Fruit fly (Drosophila melanogaster): ENCODE results near the gene CheB98a.

Gene CheB98a

DNA sequence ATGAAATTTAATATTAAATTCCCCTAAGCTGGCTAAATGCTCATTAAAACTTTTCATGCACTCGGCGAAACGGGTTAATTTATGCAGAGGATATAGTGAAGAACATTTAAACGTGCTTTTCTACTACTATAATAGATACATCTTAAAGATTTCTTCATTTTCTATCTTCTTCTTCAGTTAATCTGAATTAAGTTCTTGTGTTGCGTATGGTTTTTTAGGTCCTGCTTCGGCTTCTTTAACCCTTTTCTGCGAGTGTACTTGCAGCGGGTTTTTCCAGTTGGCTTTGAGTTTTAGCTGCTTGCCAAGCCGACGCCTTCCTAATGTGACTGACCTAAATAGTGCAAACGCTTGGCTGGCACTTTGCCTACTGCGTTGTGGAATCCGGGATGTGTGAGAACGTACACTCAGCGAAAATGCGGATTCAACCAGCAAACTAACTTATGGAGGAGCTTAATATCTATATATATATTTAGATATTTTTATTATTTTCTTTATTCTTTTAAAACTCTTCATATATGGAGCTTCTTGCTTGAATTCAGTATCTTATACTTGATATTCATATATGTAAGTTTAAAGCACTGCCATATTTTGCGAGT, 44.3 kb downstream of the CheB98a start (continued):
- no peak for TF ChIP-seq CG8632 (GFP tag; optimal IDR thresholded peaks at IDR 0.05)
- no peak for TF ChIP-seq Sox102F (GFP tag; optimal IDR thresholded peaks at IDR 0.05)
- TF ChIP-seq Hr38 (GFP tag; optimal IDR thresholded peaks at IDR 0.05): no peak
- no peak for TF ChIP-seq spab (GFP tag; optimal IDR thresholded peaks at IDR 0.05)
- peak; percentile 32 for TF ChIP-seq CG6792 (GFP tag; optimal IDR thresholded peaks at IDR 0.05)
- TF ChIP-seq Gug (GFP tag; IDR thresholded peaks at IDR 0.05): peak; percentile 61
- TF ChIP-seq lz (GFP tag; optimal IDR thresholded peaks at IDR 0.05): no peak
- TF ChIP-seq eg (GFP tag; IDR thresholded peaks at IDR 0.05): peak; percentile 86
- no peak for TF ChIP-seq fkh (GFP tag; optimal IDR thresholded peaks at IDR 0.05)
- peak; percentile 63 for TF ChIP-seq Eip78C (GFP tag)
- no peak for TF ChIP-seq CG10669 (GFP tag; optimal IDR thresholded peaks at IDR 0.05)
- no peak for TF ChIP-seq Ets21C (GFP tag; optimal IDR thresholded peaks at IDR 0.05)
- TF ChIP-seq svp (GFP tag): peak; percentile 13
- peak; percentile 45 for TF ChIP-seq OdsH (GFP tag; optimal IDR thresholded peaks at IDR 0.05)
- peak; percentile 36 for TF ChIP-seq Sox14 (GFP tag; optimal IDR thresholded peaks at IDR 0.05)
- TF ChIP-seq CG3032 (tag; optimal IDR thresholded peaks at IDR 0.05): peak; percentile 29
- TF ChIP-seq CG11762 (GFP tag; optimal IDR thresholded peaks at IDR 0.05; ENCODE audit: insufficient read depth): peak; percentile 31
- no peak for TF ChIP-seq fd85E (GFP tag; optimal IDR thresholded peaks at IDR 0.05)
- no peak for TF ChIP-seq CG31627 (GFP tag; optimal IDR thresholded peaks at IDR 0.05)
- peak; percentile 90 for TF ChIP-seq CG15336 (GFP tag; IDR thresholded peaks at IDR 0.05)
- TF ChIP-seq CG8319 (GFP tag; optimal IDR thresholded peaks at IDR 0.05): no peak
- peak; percentile 75 for TF ChIP-seq Hr4 (GFP tag; optimal IDR thresholded peaks at IDR 0.05)

DNA sequence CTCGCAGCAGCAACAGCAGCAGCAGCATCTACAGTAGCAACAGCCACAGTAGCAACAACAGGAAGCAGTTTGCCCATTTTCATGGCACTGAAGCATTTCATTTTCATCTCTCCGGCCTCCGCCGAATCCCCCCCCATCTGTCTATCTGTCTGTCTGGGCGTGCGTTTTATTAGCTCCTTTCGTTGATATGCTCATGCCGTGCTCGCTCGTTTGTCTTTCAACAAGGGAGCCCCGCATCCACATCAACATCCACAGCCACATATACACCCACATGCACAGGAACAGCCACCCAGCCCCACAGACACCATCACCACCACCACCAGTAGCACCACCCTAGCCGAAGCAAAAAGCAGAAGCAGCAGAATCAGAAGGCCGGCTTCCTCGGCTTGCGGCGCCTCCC, 45.0 kb downstream of the CheB98a start:
- no peak for TF ChIP-seq CG15336 (GFP tag; IDR thresholded peaks at IDR 0.05)
- no peak for TF ChIP-seq CG6808 (GFP tag; optimal IDR thresholded peaks at IDR 0.05)
- TF ChIP-seq CG8632 (GFP tag; optimal IDR thresholded peaks at IDR 0.05): no peak
- no peak for TF ChIP-seq CG34406 (GFP tag; optimal IDR thresholded peaks at IDR 0.05)
- no peak for TF ChIP-seq CG6276 (GFP tag; optimal IDR thresholded peaks at IDR 0.05)
- TF ChIP-seq ss (GFP tag; optimal IDR thresholded peaks at IDR 0.05): peak in 1 of 2 experiments; percentile 58
- TF ChIP-seq CG11762 (GFP tag; optimal IDR thresholded peaks at IDR 0.05; ENCODE audit: insufficient read depth): no peak
- TF ChIP-seq CG3919 (GFP tag; optimal IDR thresholded peaks at IDR 0.05): no peak
- TF ChIP-seq CG6854 (GFP tag; optimal IDR thresholded peaks at IDR 0.05): peak; percentile 11
- no peak for TF ChIP-seq Gug (GFP tag; IDR thresholded peaks at IDR 0.05)

DNA sequence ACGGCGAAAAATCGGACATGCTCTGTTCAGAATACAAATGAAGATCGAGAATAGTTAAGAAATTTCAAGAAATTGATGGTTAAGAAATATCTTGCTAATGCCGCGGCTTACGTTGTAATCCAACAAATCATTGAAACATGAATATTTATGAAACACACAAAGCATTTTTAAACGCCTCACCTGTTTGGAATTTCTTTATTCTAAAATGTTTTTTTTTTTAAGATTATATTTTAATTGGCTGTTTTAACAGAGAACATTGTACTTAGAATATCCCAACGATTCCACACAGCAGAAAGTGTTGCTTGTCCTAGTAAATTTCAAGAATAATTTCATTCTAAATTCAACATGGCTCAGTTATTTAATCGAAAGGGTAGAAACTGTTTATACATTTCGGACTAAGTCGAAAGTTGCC, 45.5 kb downstream of the CheB98a start:
- TF ChIP-seq Ets21C (GFP tag; optimal IDR thresholded peaks at IDR 0.05): no peak
- TF ChIP-seq lz (GFP tag; optimal IDR thresholded peaks at IDR 0.05): peak; percentile 30
- peak in 1 of 2 experiments; percentile 79 for TF ChIP-seq salr (GFP tag; optimal IDR thresholded peaks at IDR 0.05)
- peak; percentile 38 for TF ChIP-seq pdm3 (GFP tag; optimal IDR thresholded peaks at IDR 0.05)
- peak; percentile 63 for TF ChIP-seq Sox14 (GFP tag; optimal IDR thresholded peaks at IDR 0.05)
- no peak for TF ChIP-seq Gug (GFP tag; IDR thresholded peaks at IDR 0.05)
- no peak for TF ChIP-seq CG11762 (GFP tag; optimal IDR thresholded peaks at IDR 0.05; ENCODE audit: insufficient read depth)
- TF ChIP-seq CG1621 (tag; optimal IDR thresholded peaks at IDR 0.05): no peak
- no peak for TF ChIP-seq CG31627 (GFP tag; optimal IDR thresholded peaks at IDR 0.05)
- peak; percentile 75 for TF ChIP-seq svp (GFP tag)
- peak; percentile 64 for TF ChIP-seq acj6 (GFP tag; optimal IDR thresholded peaks at IDR 0.05)
- no peak; the same call in 2 of the 3 replicates for TF ChIP-seq eg (GFP tag; IDR thresholded peaks at IDR 0.05)
- TF ChIP-seq CG34406 (GFP tag; optimal IDR thresholded peaks at IDR 0.05): peak; percentile 41
- TF ChIP-seq CG8319 (GFP tag; optimal IDR thresholded peaks at IDR 0.05): peak; percentile 13
- TF ChIP-seq cyc (GFP tag; optimal IDR thresholded peaks at IDR 0.05): no peak
- TF ChIP-seq CG4318 (GFP tag; optimal IDR thresholded peaks at IDR 0.05): peak; percentile 69
- TF ChIP-seq Met (GFP tag; optimal IDR thresholded peaks at IDR 0.05): peak; percentile 24
- peak; percentile 58 for TF ChIP-seq achi (GFP tag; optimal IDR thresholded peaks at IDR 0.05)
- TF ChIP-seq Ets96B (tag; optimal IDR thresholded peaks at IDR 0.05): peak; percentile 28
- peak; percentile 67 for TF ChIP-seq Hr4 (GFP tag; optimal IDR thresholded peaks at IDR 0.05)
- no peak for TF ChIP-seq fd85E (GFP tag; optimal IDR thresholded peaks at IDR 0.05)
- peak; percentile 86 for TF ChIP-seq Eip78C (GFP tag)
- TF ChIP-seq CG3919 (GFP tag; optimal IDR thresholded peaks at IDR 0.05): peak; percentile 57
- TF ChIP-seq CG10631 (GFP tag; optimal IDR thresholded peaks at IDR 0.05): peak; percentile 77
- TF ChIP-seq esn (GFP tag; optimal IDR thresholded peaks at IDR 0.05): peak; percentile 47
- peak; percentile 65 for TF ChIP-seq net (GFP tag; optimal IDR thresholded peaks at IDR 0.05)
- peak; percentile 25 for TF ChIP-seq Lpt (GFP tag; optimal IDR thresholded peaks at IDR 0.05)
- peak; percentile 51 for TF ChIP-seq Eip75B (GFP tag; optimal IDR thresholded peaks at IDR 0.05)
- TF ChIP-seq Hr39 (GFP tag; optimal IDR thresholded peaks at IDR 0.05): peak; percentile 5
- peak; percentile 25 for TF ChIP-seq CG7368 (GFP tag; optimal IDR thresholded peaks at IDR 0.05)
- TF ChIP-seq CG6276 (GFP tag; optimal IDR thresholded peaks at IDR 0.05): peak; percentile 57
- TF ChIP-seq Blimp-1 (GFP tag; optimal IDR thresholded peaks at IDR 0.05): no peak

Measured in whole organism, prepupa.